Worm (Caenorhabditis elegans): ENCODE data around the gene ddo-2.

DNA sequence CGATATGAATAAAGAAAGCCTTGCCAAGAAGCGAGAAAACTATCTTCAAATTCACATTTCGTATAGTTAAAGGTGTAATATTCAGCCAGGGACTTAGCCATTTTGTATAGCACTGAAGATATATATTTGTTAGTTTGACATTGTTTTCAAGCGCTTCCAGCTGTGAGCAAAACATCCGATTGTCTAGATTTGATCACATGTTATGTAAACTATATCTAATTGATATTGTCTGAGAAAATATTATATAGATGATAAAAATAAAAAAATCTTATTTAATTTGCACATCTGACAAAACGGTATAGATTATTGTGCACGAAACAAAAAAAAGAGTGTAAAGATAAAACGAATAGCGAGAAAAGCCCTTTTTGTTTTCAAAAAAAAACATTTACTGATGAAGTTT lies 29.2 kb upstream of the ddo-2 start, which contains the start of gene srh-89:
- TF ChIP-seq him-1 (tag; optimal IDR thresholded peaks at IDR 0.05) (no peak), W03F9.2 (tag; optimal IDR thresholded peaks at IDR 0.05) (no peak), dao-5 (tag; optimal IDR thresholded peaks at IDR 0.05) (no peak)

All from whole organism, L4/young adult.